Fruit fly (Drosophila melanogaster) whole organism, embryonic: ENCODE data around the gene E23.
A peak's percentile ranks its signal among the peaks of the same experiment; 100 is the strongest.

Experiments used
- Abd-B ChIP-seq: fragments of 200-800 bp; sonication (Bioruptor generic); optimal IDR thresholded peaks from 2 replicates; lab custom pipeline; 2018; ENCODE audit warnings: missing biosample characterization, mild to moderate bottlenecking, missing genetic modification characterization, moderate library complexity
- Adf1 ChIP-seq: fragments of 200-800 bp; sonication (Bioruptor generic); IDR thresholded peaks from 2 replicates; pipeline ENCODE4 v1.3.6; 2022; ENCODE audit warnings: missing biosample characterization, missing genetic modification characterization
- Atf3 ChIP-seq: fragments of 200-800 bp; sonication (Bioruptor generic); optimal IDR thresholded peaks from 3 replicates; lab custom pipeline; 2016; ENCODE audit warnings: missing biosample characterization, missing genetic modification characterization
- Bteb2 ChIP-seq: fragments of 200-800 bp; sonication (Bioruptor generic); optimal IDR thresholded peaks from 2 replicates; lab custom pipeline; 2016; ENCODE audit warnings: missing biosample characterization, missing genetic modification characterization
- C15 ChIP-seq: fragments of 200-800 bp; sonication (Bioruptor generic); IDR thresholded peaks from 3 replicates; pipeline ENCODE4 v1.3.6; 2022; ENCODE audit warnings: missing biosample characterization, missing genetic modification characterization
- CG10147 ChIP-seq: fragments of 200-800 bp; sonication (Bioruptor generic); optimal IDR thresholded peaks from 2 replicates; lab custom pipeline; 2019; ENCODE audit warnings: missing biosample characterization, mild to moderate bottlenecking, missing genetic modification characterization, moderate library complexity
- CG10462 ChIP-seq: fragments of 200-800 bp; sonication (Bioruptor generic); optimal IDR thresholded peaks from 2 replicates; lab custom pipeline; 2016; ENCODE audit warnings: missing biosample characterization, missing genetic modification characterization
- CG10654 ChIP-seq: fragments of 200-800 bp; sonication (Bioruptor generic); optimal IDR thresholded peaks from 2 replicates; lab custom pipeline; 2016; ENCODE audit warnings: missing biosample characterization, missing genetic modification characterization
- CG13894 ChIP-seq: fragments of 200-800 bp; sonication (Bioruptor generic); optimal IDR thresholded peaks from 3 replicates; lab custom pipeline; 2018; ENCODE audit warnings: missing biosample characterization, mild to moderate bottlenecking, missing genetic modification characterization, moderate library complexity
- CG14441 ChIP-seq: fragments of 200-800 bp; sonication (Bioruptor generic); IDR thresholded peaks from 2 replicates; pipeline ENCODE4 v1.3.6; 2022; ENCODE audit warnings: missing biosample characterization, missing genetic modification characterization
- CG14965 ChIP-seq: fragments of 200-800 bp; sonication (Bioruptor generic); optimal IDR thresholded peaks from 2 replicates; lab custom pipeline; 2016; ENCODE audit warnings: missing biosample characterization, missing genetic modification characterization, borderline replicate concordance
- CG15269 ChIP-seq: fragments of 200-800 bp; sonication (Bioruptor generic); optimal IDR thresholded peaks from 2 replicates; lab custom pipeline; 2018; ENCODE audit warnings: missing biosample characterization, mild to moderate bottlenecking, missing genetic modification characterization, moderate library complexity
- CG15696 ChIP-seq: fragments of 200-800 bp; sonication (Bioruptor generic); optimal IDR thresholded peaks from 2 replicates; lab custom pipeline; 2019; ENCODE audit warnings: missing biosample characterization, mild to moderate bottlenecking, missing genetic modification characterization, moderate library complexity
- CG16863 ChIP-seq: fragments of 200-800 bp; sonication (Bioruptor generic); optimal IDR thresholded peaks from 3 replicates; lab custom pipeline; 2016; ENCODE audit warnings: missing biosample characterization, missing genetic modification characterization
- CG17385 ChIP-seq: fragments of 200-800 bp; sonication (Bioruptor generic); optimal IDR thresholded peaks from 3 replicates; lab custom pipeline; 2018; ENCODE audit warnings: missing biosample characterization, mild to moderate bottlenecking, missing genetic modification characterization
- CG17612 ChIP-seq: fragments of 200-800 bp; sonication (Bioruptor generic); IDR thresholded peaks from 2 replicates; pipeline ENCODE4 v1.3.6; 2022; ENCODE audit warnings: missing biosample characterization, missing genetic modification characterization
- CG18599 ChIP-seq: fragments of 200-800 bp; sonication (Bioruptor generic); optimal IDR thresholded peaks from 3 replicates; lab custom pipeline; 2017; ENCODE audit warnings: missing biosample characterization, missing genetic modification characterization, mild to moderate bottlenecking, moderate library complexity, missing genetic modification reagents
- CG2889 ChIP-seq: fragments of 200-800 bp; sonication (Bioruptor generic); IDR thresholded peaks from 3 replicates; pipeline ENCODE4 v1.3.6; 2022; ENCODE audit warnings: missing biosample characterization, missing genetic modification characterization
- CG31224 ChIP-seq: fragments of 200-800 bp; sonication (Bioruptor generic); IDR thresholded peaks from 2 replicates; pipeline ENCODE4 v1.3.6; 2022; ENCODE audit warnings: missing biosample characterization, missing genetic modification characterization
- CG31365 ChIP-seq: fragments of 200-800 bp; sonication (Bioruptor generic); optimal IDR thresholded peaks from 2 replicates; lab custom pipeline; 2018; ENCODE audit warnings: missing biosample characterization, mild to moderate bottlenecking, missing genetic modification characterization
- CG31388 ChIP-seq: fragments of 200-800 bp; sonication (Bioruptor generic); optimal IDR thresholded peaks from 2 replicates; lab custom pipeline; 2016; ENCODE audit warnings: missing biosample characterization, missing genetic modification characterization
- CG32767 ChIP-seq: fragments of 200-800 bp; sonication (Bioruptor generic); IDR thresholded peaks from 2 replicates; pipeline ENCODE4 v1.3.6; 2022; ENCODE audit warnings: missing biosample characterization, missing genetic modification characterization
- CG4424 ChIP-seq: fragments of 200-800 bp; sonication (Bioruptor generic); optimal IDR thresholded peaks from 3 replicates; lab custom pipeline; 2016; ENCODE audit warnings: missing biosample characterization, missing genetic modification characterization
- CG4820 ChIP-seq: fragments of 200-800 bp; sonication (Bioruptor generic); optimal IDR thresholded peaks from 3 replicates; lab custom pipeline; 2016; ENCODE audit warnings: missing biosample characterization, missing genetic modification characterization
- CG7357 ChIP-seq: fragments of 200-800 bp; sonication (Bioruptor generic); IDR thresholded peaks from 3 replicates; pipeline ENCODE4 v1.3.6; 2022; ENCODE audit warnings: missing biosample characterization, missing genetic modification characterization
- CG8944 ChIP-seq: fragments of 200-800 bp; sonication (Bioruptor generic); optimal IDR thresholded peaks from 3 replicates; lab custom pipeline; 2016; ENCODE audit warnings: missing biosample characterization, missing genetic modification characterization
- CG9797 ChIP-seq: fragments of 200-800 bp; sonication (Bioruptor generic); optimal IDR thresholded peaks from 3 replicates; lab custom pipeline; 2018; ENCODE audit warnings: missing biosample characterization, mild to moderate bottlenecking, missing genetic modification characterization
- CTCF ChIP-seq: fragments of 200-800 bp; sonication (Bioruptor generic); optimal IDR thresholded peaks from 2 replicates; lab custom pipeline; 2017; ENCODE audit warnings: missing biosample characterization, mild to moderate bottlenecking, missing genetic modification characterization, moderate library complexity
- D ChIP-seq, 2 experiments: fragments of 200-800 bp in 1 of 2; fragments of >200 bp in 1 of 2; sonication (Bioruptor generic) in 1 of 2; optimal IDR thresholded peaks; 2 replicates in 1 of 2; 3 replicates in 1 of 2; lab custom pipeline; 2017; ENCODE audit warnings: mild to moderate bottlenecking in 1 of 2, missing biosample characterization in 1 of 2, missing genetic modification characterization in 1 of 2, missing genetic modification reagents in 1 of 2
- Dad ChIP-seq: fragments of 200-800 bp; sonication (Bioruptor generic); optimal IDR thresholded peaks from 3 replicates; lab custom pipeline; 2016; ENCODE audit warnings: missing biosample characterization, missing genetic modification characterization
- Lim3 ChIP-seq: fragments of 200-800 bp; sonication (Bioruptor generic); IDR thresholded peaks from 2 replicates; pipeline ENCODE4 v1.3.6; 2022; ENCODE audit warnings: missing biosample characterization, missing genetic modification characterization
- NK7.1 ChIP-seq: fragments of 200-800 bp; sonication (Bioruptor generic); optimal IDR thresholded peaks from 3 replicates; lab custom pipeline; 2016; ENCODE audit warnings: missing biosample characterization, missing genetic modification characterization
- Pdp1 ChIP-seq, 2 experiments: fragments of 200-800 bp; sonication (Bioruptor generic); optimal IDR thresholded peaks; 3 replicates each; lab custom pipeline; 2016; ENCODE audit warnings: missing biosample characterization in 2 of 2, missing genetic modification characterization in 2 of 2, mild to moderate bottlenecking in 1 of 2, moderate library complexity in 1 of 2
- Ptx1 ChIP-seq: fragments of 200-800 bp; sonication (Bioruptor generic); IDR thresholded peaks from 2 replicates; pipeline ENCODE4 v1.3.6; 2022; ENCODE audit warnings: missing biosample characterization, missing genetic modification characterization
- Sox100B ChIP-seq: fragments of 200-800 bp; sonication (Bioruptor generic); optimal IDR thresholded peaks from 3 replicates; lab custom pipeline; 2018; ENCODE audit warnings: missing biosample characterization, mild to moderate bottlenecking, missing genetic modification characterization
- Sox102F ChIP-seq: fragments of 200-800 bp; sonication (Bioruptor generic); optimal IDR thresholded peaks from 2 replicates; lab custom pipeline; 2018; ENCODE audit warnings: missing biosample characterization, mild to moderate bottlenecking, missing genetic modification characterization, moderate library complexity
- Xrp1 ChIP-seq: fragments of 200-800 bp; sonication (Bioruptor generic); IDR thresholded peaks from 2 replicates; pipeline ENCODE4 v1.3.6; 2022; ENCODE audit warnings: missing biosample characterization, missing genetic modification characterization
- cad ChIP-seq: fragments of >200 bp; optimal IDR thresholded peaks from 2 replicates; lab custom pipeline; 2017; ENCODE audit warnings: missing biosample characterization, missing genetic modification characterization
- dm ChIP-seq: fragments of 200-800 bp; sonication (Bioruptor generic); optimal IDR thresholded peaks from 3 replicates; lab custom pipeline; 2016; ENCODE audit warnings: missing biosample characterization, missing genetic modification characterization
- her ChIP-seq: fragments of 200-800 bp; sonication (Bioruptor generic); optimal IDR thresholded peaks from 2 replicates; lab custom pipeline; 2016; ENCODE audit warnings: missing biosample characterization, missing genetic modification characterization
- maf-S ChIP-seq: fragments of 200-800 bp; sonication (Bioruptor generic); optimal IDR thresholded peaks from 2 replicates; lab custom pipeline; 2016; ENCODE audit warnings: missing biosample characterization, missing genetic modification characterization
- pfk ChIP-seq: fragments of 200-800 bp; sonication (Bioruptor generic); optimal IDR thresholded peaks from 2 replicates; lab custom pipeline; 2018; ENCODE audit warnings: missing biosample characterization, mild to moderate bottlenecking, missing genetic modification characterization, moderate library complexity
- pum ChIP-seq: fragments of 200-800 bp; sonication (Bioruptor generic); optimal IDR thresholded peaks from 2 replicates; lab custom pipeline; 2016; ENCODE audit warnings: missing biosample characterization, missing genetic modification characterization
- ro ChIP-seq: fragments of 200-800 bp; sonication (Bioruptor generic); IDR thresholded peaks from 2 replicates; pipeline ENCODE4 v1.3.6; 2022; ENCODE audit warnings: missing biosample characterization, missing genetic modification characterization
- sc ChIP-seq, 3 experiments: fragments of >200 bp in 2 of 3; fragments of 200-800 bp in 1 of 3; sonication (Bioruptor generic) in 1 of 3; optimal IDR thresholded peaks; 2 replicates in 2 of 3; 3 replicates in 1 of 3; lab custom pipeline; 2017; ENCODE audit warnings: mild to moderate bottlenecking in 1 of 3, missing biosample characterization in 1 of 3, missing genetic modification characterization in 1 of 3, missing genetic modification reagents in 1 of 3
- schlank ChIP-seq: fragments of 200-800 bp; sonication (Bioruptor generic); optimal IDR thresholded peaks from 2 replicates; lab custom pipeline; 2018; ENCODE audit warnings: missing biosample characterization, mild to moderate bottlenecking, missing genetic modification characterization
- stwl ChIP-seq: fragments of 200-800 bp; sonication (Bioruptor generic); optimal IDR thresholded peaks from 3 replicates; lab custom pipeline; 2018; ENCODE audit warnings: missing biosample characterization, mild to moderate bottlenecking, missing genetic modification characterization, moderate library complexity
- tll ChIP-seq, 2 experiments: fragments of 200-800 bp in 1 of 2; fragments of >200 bp in 1 of 2; sonication (Bioruptor generic) in 1 of 2; optimal IDR thresholded peaks; 2 replicates each; lab custom pipeline; 2017 to 2019; ENCODE audit warnings: missing biosample characterization in 2 of 2, missing genetic modification characterization in 2 of 2, mild to moderate bottlenecking in 1 of 2, moderate library complexity in 1 of 2
- zen2 ChIP-seq: fragments of 200-800 bp; sonication (Bioruptor generic); IDR thresholded peaks from 3 replicates; pipeline ENCODE4 v1.3.6; 2022; ENCODE audit warnings: missing biosample characterization, missing genetic modification characterization; ENCODE audit not compliant: partially characterized antibody

E23 gene

dm6 chr2L:3301755-3302499 lies 52.7 kb downstream of the E23 start (continued):
- peak; percentile 100 for TF ChIP-seq CG16863
- TF ChIP-seq Pdp1 (GFP tag; optimal IDR thresholded peaks at IDR 0.05; lab: Kevin White, UChicago), result peak; percentile 99 to 100
- TF ChIP-seq her (GFP tag; lab: Kevin White, UChicago), result peak; percentile 99
- peak; percentile 99 for TF ChIP-seq CG17385
- peak; percentile 100 for TF ChIP-seq dm
- TF ChIP-seq cad, result no peak
- TF ChIP-seq CG7357 (GFP tag; lab: Robert Waterston, UW), result peak; percentile 97
- TF ChIP-seq schlank, result peak; percentile 100
- TF ChIP-seq CG14965 (GFP tag; lab: Kevin White, UChicago), result peak; percentile 94
- TF ChIP-seq CG15269 (tag; lab: Kevin White, UChicago), result peak; percentile 100
- TF ChIP-seq Abd-B (GFP tag; lab: Kevin White, UChicago), result peak; percentile 99
- TF ChIP-seq Lim3 (GFP tag; lab: Robert Waterston, UW), result peak; percentile 92
- TF ChIP-seq CG31365, result peak; percentile 96
- peak; percentile 100 for TF ChIP-seq CG15696 (tag; lab: Kevin White, UChicago)
- peak; percentile 99 for TF ChIP-seq CG32767 (GFP tag; lab: Robert Waterston, UW)
- TF ChIP-seq CG31224 (GFP tag; lab: Robert Waterston, UW), result peak; percentile 98
- TF ChIP-seq NK7.1 (GFP tag; lab: Kevin White, UChicago), result peak; percentile 99
- TF ChIP-seq CG17612, result peak; percentile 99
- TF ChIP-seq Dad (GFP tag; lab: Kevin White, UChicago), result peak; percentile 100
- TF ChIP-seq stwl, result peak; percentile 85
- peak in 1 of 2 experiments; percentile 90 for TF ChIP-seq tll (GFP tag; optimal IDR thresholded peaks at IDR 0.05; lab: Kevin White, UChicago)
- TF ChIP-seq pum (GFP tag; lab: Kevin White, UChicago), result peak; percentile 99
- peak; percentile 99 for TF ChIP-seq CG14441 (GFP tag; lab: Robert Waterston, UW)
- TF ChIP-seq zen2, result no peak
- TF ChIP-seq CG2889 (GFP tag; lab: Robert Waterston, UW), result peak; percentile 99
- TF ChIP-seq CG13894 (tag; lab: Kevin White, UChicago), result peak; percentile 100
- TF ChIP-seq Sox102F (GFP tag; lab: Kevin White, UChicago), result peak; percentile 100
- TF ChIP-seq CTCF (GFP tag; lab: Kevin White, UChicago), result peak; percentile 79
- peak; percentile 100 for TF ChIP-seq CG8944 (GFP tag; lab: Kevin White, UChicago)
- TF ChIP-seq Ptx1 (GFP tag; lab: Robert Waterston, UW), result peak; percentile 99
- peak; percentile 99 for TF ChIP-seq C15
- peak; percentile 99 for TF ChIP-seq Atf3 (GFP tag; lab: Kevin White, UChicago)
- TF ChIP-seq CG10462 (GFP tag; lab: Kevin White, UChicago), result peak; percentile 99
- TF ChIP-seq maf-S (GFP tag; lab: Kevin White, UChicago), result peak; percentile 100
- TF ChIP-seq Xrp1, result peak; percentile 100
- TF ChIP-seq CG10654, result peak; percentile 99
- TF ChIP-seq sc (optimal IDR thresholded peaks at IDR 0.05; lab: Kevin White, UChicago), result no peak
- TF ChIP-seq sc (GFP tag; optimal IDR thresholded peaks at IDR 0.05; lab: Kevin White, UChicago), result peak; percentile 99
- TF ChIP-seq CG4424 (GFP tag; lab: Kevin White, UChicago), result peak; percentile 99
- peak; percentile 98 for TF ChIP-seq Sox100B (GFP tag; lab: Kevin White, UChicago)
- TF ChIP-seq D (optimal IDR thresholded peaks at IDR 0.05; lab: Kevin White, UChicago), result no peak
- TF ChIP-seq D (GFP tag; optimal IDR thresholded peaks at IDR 0.05; lab: Kevin White, UChicago), result peak; percentile 100
- peak; percentile 98 for TF ChIP-seq CG10147 (GFP tag; lab: Kevin White, UChicago)
- TF ChIP-seq pfk, result peak; percentile 87
- TF ChIP-seq ro, result peak; percentile 99
- TF ChIP-seq CG31388 (GFP tag; lab: Kevin White, UChicago), result peak; percentile 99
- peak; percentile 99 for TF ChIP-seq Bteb2 (GFP tag; lab: Kevin White, UChicago)
- peak; percentile 76 for TF ChIP-seq CG9797 (GFP tag; lab: Kevin White, UChicago)
- peak; percentile 100 for TF ChIP-seq CG18599 (GFP tag; lab: Kevin White, UChicago)
- peak; percentile 94 for TF ChIP-seq Adf1
- TF ChIP-seq CG4820, result peak; percentile 99
